Worm (Caenorhabditis elegans) whole organism, L4 larva: ENCODE measurements around the gene D1005.6.
"Not testable (repeated sequence)": the region's sequence is repeated elsewhere in the genome, so short reads cannot be mapped to it uniquely, and the experiment has no call there.

Experiments used
- D1046.2 ChIP-seq: fragments of 200-800 bp; sonication (Bioruptor generic); IDR thresholded peaks from 2 replicates; pipeline ENCODE4 v1.3.6; 2022; ENCODE audit warnings: missing genetic modification characterization, missing compliant biosample characterization
- ZK546.5 ChIP-seq, 2 experiments: sonication (generic microtip); optimal IDR thresholded peaks; 2 replicates each; lab custom pipeline; 2017; ENCODE audit warnings: missing biosample characterization in 2 of 2, missing genetic modification characterization in 2 of 2
- ceh-28 ChIP-seq: fragments of 150-350 bp; optimal IDR thresholded peaks from 2 replicates; lab custom pipeline; 2014; ENCODE audit warnings: missing biosample characterization, missing genetic modification reagents, missing genetic modification characterization
- ceh-62 ChIP-seq: sonication (generic microtip); optimal IDR thresholded peaks from 2 replicates; lab custom pipeline; 2017; ENCODE audit warnings: missing biosample characterization, missing genetic modification characterization
- ces-1 ChIP-seq: fragments of 150-350 bp; sonication (generic microtip); optimal IDR thresholded peaks from 4 replicates; lab custom pipeline; 2014; ENCODE audit warnings: missing biosample characterization, missing genetic modification reagents, missing genetic modification characterization
- daf-12 ChIP-seq: fragments of 150-350 bp; optimal IDR thresholded peaks from 2 replicates; lab custom pipeline; 2014; ENCODE audit warnings: missing biosample characterization, missing genetic modification reagents, missing genetic modification characterization
- daf-16 ChIP-seq, 3 experiments: sonication (generic microtip); optimal IDR thresholded peaks; 2 replicates each; lab custom pipeline; 2016 to 2017; ENCODE audit warnings: missing genetic modification characterization in 3 of 3, missing genetic modification reagents in 3 of 3, mild to moderate bottlenecking in 2 of 3, missing compliant biosample characterization in 2 of 3, missing biosample characterization in 1 of 3, moderate library complexity in 1 of 3
- dmd-6 ChIP-seq: fragments of 200-800 bp; sonication (Bioruptor generic); IDR thresholded peaks from 2 replicates; pipeline ENCODE4 v1.3.6; 2022; ENCODE audit warnings: missing genetic modification reagents, missing genetic modification characterization, missing compliant biosample characterization
- dve-1 ChIP-seq: sonication (generic microtip); optimal IDR thresholded peaks from 2 replicates; lab custom pipeline; 2017; ENCODE audit warnings: antibody characterized with exemption, mild to moderate bottlenecking, missing genetic modification characterization, missing compliant biosample characterization; ENCODE audit not compliant: insufficient read depth
- egl-43 ChIP-seq: fragments of 200-800 bp; sonication (Bioruptor generic); IDR thresholded peaks from 2 replicates; pipeline ENCODE4 v1.3.6; 2022; ENCODE audit warnings: missing genetic modification reagents, missing genetic modification characterization, missing compliant biosample characterization
- hlh-11 ChIP-seq: fragments of 200-800 bp; sonication (Bioruptor generic); optimal IDR thresholded peaks from 2 replicates; lab custom pipeline; 2018; ENCODE audit warnings: mild to moderate bottlenecking, missing genetic modification characterization, missing compliant biosample characterization
- hlh-30 ChIP-seq: sonication (generic microtip); optimal IDR thresholded peaks from 2 replicates; lab custom pipeline; 2017; ENCODE audit warnings: antibody characterized with exemption, mild to moderate bottlenecking, missing genetic modification characterization, missing compliant biosample characterization; ENCODE audit not compliant: insufficient read depth
- hmg-1.1 ChIP-seq: fragments of 200-800 bp; sonication (Bioruptor generic); IDR thresholded peaks from 2 replicates; pipeline ENCODE4 v1.3.6; 2022; ENCODE audit warnings: missing genetic modification reagents, missing genetic modification characterization, missing compliant biosample characterization
- lin-1 ChIP-seq: fragments of 200-800 bp; sonication (Bioruptor generic); IDR thresholded peaks from 2 replicates; pipeline ENCODE4 v1.3.6; 2022; ENCODE audit warnings: missing genetic modification reagents, missing genetic modification characterization, missing compliant biosample characterization
- lin-38 ChIP-seq: fragments of 200-800 bp; sonication (Bioruptor generic); IDR thresholded peaks from 2 replicates; pipeline ENCODE4 v1.3.6; 2022; ENCODE audit warnings: missing genetic modification reagents, missing genetic modification characterization, missing compliant biosample characterization
- madf-5 ChIP-seq, 2 experiments: fragments of 200-800 bp; sonication (Bioruptor generic); IDR thresholded peaks; 2 replicates each; pipeline ENCODE4 v1.3.6; 2022; ENCODE audit warnings: missing compliant biosample characterization in 2 of 2, missing genetic modification characterization in 2 of 2
- mxl-3 ChIP-seq: fragments of 200-800 bp; sonication (Bioruptor generic); optimal IDR thresholded peaks from 2 replicates; lab custom pipeline; 2018; ENCODE audit warnings: mild to moderate bottlenecking, missing genetic modification characterization, missing compliant biosample characterization
- nhr-28 ChIP-seq: fragments of 150-350 bp; optimal IDR thresholded peaks from 2 replicates; lab custom pipeline; 2014; ENCODE audit warnings: missing biosample characterization, missing genetic modification characterization
- nhr-41 ChIP-seq: fragments of 200-800 bp; sonication (Bioruptor generic); IDR thresholded peaks from 2 replicates; pipeline ENCODE4 v1.3.6; 2022; ENCODE audit warnings: missing genetic modification reagents, missing genetic modification characterization, missing compliant biosample characterization
- nhr-6 ChIP-seq: fragments of 150-350 bp; optimal IDR thresholded peaks from 2 replicates; lab custom pipeline; 2014; ENCODE audit warnings: missing biosample characterization, missing genetic modification characterization
- pha-4 ChIP-seq, 2 experiments: fragments of 150-350 bp in 1 of 2; fragments of 200-800 bp in 1 of 2; sonication (Bioruptor generic) in 1 of 2; IDR thresholded peaks in 1 of 2; optimal IDR thresholded peaks in 1 of 2; 2 replicates each; pipeline versions ENCODE4 v1.3.6 to Lab custom; 2014 to 2022; ENCODE audit warnings: missing genetic modification characterization in 2 of 2, missing genetic modification reagents in 2 of 2, missing biosample characterization in 1 of 2, missing compliant biosample characterization in 1 of 2
- skn-1 ChIP-seq: fragments of 150-350 bp; optimal IDR thresholded peaks from 2 replicates; lab custom pipeline; 2014; ENCODE audit warnings: missing biosample characterization, missing genetic modification characterization
- tra-1 ChIP-seq: fragments of 200-800 bp; sonication (Bioruptor generic); IDR thresholded peaks from 2 replicates; pipeline ENCODE4 v1.3.6; 2022; ENCODE audit warnings: missing genetic modification reagents, missing genetic modification characterization, missing compliant biosample characterization
- unc-62 ChIP-seq, 3 experiments: fragments of 150-350 bp in 1 of 3; sonication (generic microtip); optimal IDR thresholded peaks in 2 of 3; peaks in 1 of 3; 1 replicate in 1 of 3; 2 replicates in 2 of 3; lab custom pipeline; 2014 to 2017; ENCODE audit warnings: missing biosample characterization in 3 of 3, missing genetic modification characterization in 3 of 3, missing genetic modification reagents in 3 of 3, missing genotype in 1 of 3
- ztf-11 ChIP-seq: fragments of 150-350 bp; optimal IDR thresholded peaks from 2 replicates; lab custom pipeline; 2014; ENCODE audit warnings: missing biosample characterization, missing genetic modification characterization

D1005.6 gene

ce11 chrX:1430707-1431106 lies 33.9 kb downstream of the D1005.6 start, which contains the start of gene F19G12.1:
Gene F19G12.1, plus strand, starts transcription at chrX:1431007.
- TF ChIP-seq mxl-3 (GFP tag; lab: Kevin White, UChicago); madf-5 (GFP tag; IDR thresholded peaks at IDR 0.05; lab: Robert Waterston, UW); pha-4 (GFP tag; IDR thresholded peaks at IDR 0.05; lab: Robert Waterston, UW); pha-4 (tag; optimal IDR thresholded peaks at IDR 0.05; lab: Kevin White, UChicago): not testable (repeated sequence)
- TF ChIP-seq, all 104 proteins: peak for 0; not testable (repeated sequence) for 104

- TF ChIP-seq nhr-41 (GFP tag; lab: Robert Waterston, UW) (no peak), ZK546.5 (tag; optimal IDR thresholded peaks at IDR 0.05; lab: Kevin White, UChicago) (no peak), ces-1 (no peak), ceh-28 (tag; lab: Kevin White, UChicago) (no peak), ztf-11 (tag; lab: Kevin White, UChicago) (no peak), skn-1 (no peak), lin-38 (no peak), pha-4 (GFP tag; IDR thresholded peaks at IDR 0.05; lab: Robert Waterston, UW) (no peak), pha-4 (tag; optimal IDR thresholded peaks at IDR 0.05; lab: Kevin White, UChicago) (no peak), ceh-62 (tag; lab: Kevin White, UChicago) (no peak)
Observed at ce11 chrX:1426425-1426824, 38.2 kb downstream of the D1005.6 start, which contains the start of gene F19G12.11. Gene F19G12.11, minus strand, starts transcription at chrX:1426525.

ce11 chrX:1424509-1424908 lies 40.1 kb downstream of the D1005.6 start, which contains the start of gene F19G12.3:
Gene F19G12.3, plus strand, starts transcription at chrX:1424809.
- no peak for TF ChIP-seq nhr-41 (GFP tag; lab: Robert Waterston, UW)
- TF ChIP-seq unc-62 (GFP tag; optimal IDR thresholded peaks at IDR 0.05 in 1 of 2; lab: Kevin White, UChicago), result peak in 1 of 2 experiments; percentile 87
- TF ChIP-seq unc-62 (tag; optimal IDR thresholded peaks at IDR 0.05; lab: Kevin White, UChicago), result no peak

DNA sequence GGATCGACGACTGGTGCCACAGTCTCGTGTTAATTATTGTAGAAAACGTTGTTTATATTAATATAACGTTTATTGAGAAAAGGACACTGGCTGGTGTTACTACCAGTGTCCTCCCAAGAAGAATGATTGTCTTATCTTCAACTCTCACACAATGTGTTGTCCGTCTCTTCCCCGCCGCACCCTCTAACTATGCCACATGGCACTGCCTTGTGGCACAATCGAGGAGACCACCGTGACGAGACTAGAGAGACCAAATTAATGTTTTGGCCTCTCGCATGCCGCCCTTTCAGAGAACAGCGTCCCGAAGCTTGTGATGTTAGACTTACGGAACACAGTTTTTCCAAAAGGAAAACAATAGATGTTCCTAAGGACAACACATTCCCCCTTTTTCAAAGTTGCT lies 42.4 kb downstream of the D1005.6 start:
- TF ChIP-seq lin-38 (peak; percentile 27; the same call in 1 of the 2 replicates), tra-1 (GFP tag; lab: Robert Waterston, UW) (0 out of 2 replicates have a peak, but pooled peaks have one; percentile 50), hlh-30 (tag; lab: Kevin White, UChicago) (peak; percentile 32), nhr-28 (tag; lab: Kevin White, UChicago) (peak; percentile 21), hlh-11 (tag; lab: Kevin White, UChicago) (peak; percentile 30), daf-16 (tag; optimal IDR thresholded peaks at IDR 0.05; lab: Kevin White, UChicago) (peak; percentile 17), hmg-1.1 (GFP tag; lab: Robert Waterston, UW) (0 out of 2 replicates have a peak, but pooled peaks have one; percentile 19), mxl-3 (GFP tag; lab: Kevin White, UChicago) (peak; percentile 49), dmd-6 (peak; percentile 50)
- not testable (repeated sequence) for TF ChIP-seq daf-16 (GFP tag; optimal IDR thresholded peaks at IDR 0.05; lab: Kevin White, UChicago)

ce11 chrX:1420524-1420923 lies 44.1 kb downstream of the D1005.6 start:
- no peak for TF ChIP-seq D1046.2
- peak; percentile 55 for TF ChIP-seq lin-38
- peak; percentile 28 for TF ChIP-seq dve-1 (tag; lab: Kevin White, UChicago)
- TF ChIP-seq lin-1 (GFP tag; lab: Robert Waterston, UW), result no peak
- TF ChIP-seq daf-16 (GFP tag; optimal IDR thresholded peaks at IDR 0.05; lab: Kevin White, UChicago), result no peak
- peak; percentile 3 for TF ChIP-seq daf-16 (tag; optimal IDR thresholded peaks at IDR 0.05; lab: Kevin White, UChicago)
- TF ChIP-seq mxl-3 (GFP tag; lab: Kevin White, UChicago), result no peak
- no peak for TF ChIP-seq nhr-6 (tag; lab: Kevin White, UChicago)
- TF ChIP-seq daf-12, result no peak

- TF ChIP-seq egl-43 (no peak), lin-38 (peak; percentile 89)
Observed at ce11 chrX:1419163-1419696, 45.4 kb downstream of the D1005.6 start, which contains the start of gene F19G12.9. Gene F19G12.9, plus strand, starts transcription at chrX:1419213.
